Fruit fly (Drosophila melanogaster): ENCODE data around the gene Cp19.

Gene Cp19

dm6 chr3L:8696487-8696954, 33.1 kb upstream of the Cp19 start (continued):
- TF ChIP-seq nmo (GFP tag; optimal IDR thresholded peaks at IDR 0.05), result no peak
- TF ChIP-seq MBD-R2 (GFP tag; IDR thresholded peaks at IDR 0.05), result peak; percentile 43; the same call in 1 of the 2 replicates
- peak; percentile 37 for TF ChIP-seq cato (GFP tag; optimal IDR thresholded peaks at IDR 0.05; ENCODE audit: borderline replicate concordance)
- TF ChIP-seq HLHmδ (GFP tag; optimal IDR thresholded peaks at IDR 0.05), result peak; percentile 6
- TF ChIP-seq cwo (GFP tag; optimal IDR thresholded peaks at IDR 0.05), result peak; percentile 100
- peak; percentile 52 for TF ChIP-seq salm (tag; optimal IDR thresholded peaks at IDR 0.05)
- no peak for TF ChIP-seq CG10274 (GFP tag; optimal IDR thresholded peaks at IDR 0.05)
- no peak for TF ChIP-seq Abd-B (GFP tag; optimal IDR thresholded peaks at IDR 0.05)
- peak; percentile 54; the same call in 1 of the 3 replicates for TF ChIP-seq gce (GFP tag; IDR thresholded peaks at IDR 0.05)
- peak; percentile 49 for TF ChIP-seq CG13424 (tag; optimal IDR thresholded peaks at IDR 0.05)
- peak; percentile 43 for TF ChIP-seq CG9609 (GFP tag; optimal IDR thresholded peaks at IDR 0.05)
- TF ChIP-seq Xrp1 (GFP tag; IDR thresholded peaks at IDR 0.05), result peak; percentile 80
- peak; percentile 24; the same call in 1 of the 3 replicates for TF ChIP-seq ase (GFP tag; IDR thresholded peaks at IDR 0.05)
- peak; percentile 73 for TF ChIP-seq CG10321 (GFP tag; IDR thresholded peaks at IDR 0.05)
- TF ChIP-seq Hr78 (GFP tag; optimal IDR thresholded peaks at IDR 0.05), result peak in 1 of 2 experiments; percentile 82
- TF ChIP-seq CG2199 (GFP tag; IDR thresholded peaks at IDR 0.05), result no peak
- TF ChIP-seq Med (GFP tag), result peak; percentile 93
- peak; percentile 45 for TF ChIP-seq Hand (GFP tag; optimal IDR thresholded peaks at IDR 0.05)
- TF ChIP-seq CG16779 (GFP tag; IDR thresholded peaks at IDR 0.05), result no peak
- no peak for TF ChIP-seq ac (GFP tag; optimal IDR thresholded peaks at IDR 0.05)
- peak; percentile 56 for TF ChIP-seq CG8359 (GFP tag; optimal IDR thresholded peaks at IDR 0.05; ENCODE audit: borderline replicate concordance)
- peak; percentile 55; the same call in 1 of the 2 replicates for TF ChIP-seq ttk (GFP tag; IDR thresholded peaks at IDR 0.05)
- peak; percentile 32 for TF ChIP-seq ems (GFP tag; optimal IDR thresholded peaks at IDR 0.05)
- no peak for TF ChIP-seq Oaz (GFP tag; IDR thresholded peaks at IDR 0.05)
- peak; percentile 42 for TF ChIP-seq slbo (GFP tag; IDR thresholded peaks at IDR 0.05)
- TF ChIP-seq kah (GFP tag; optimal IDR thresholded peaks at IDR 0.05), result peak; percentile 47
- TF ChIP-seq scrt (GFP tag; optimal IDR thresholded peaks at IDR 0.05), result peak; percentile 51
- peak; percentile 55 for TF ChIP-seq Sox102F (GFP tag; optimal IDR thresholded peaks at IDR 0.05)
- peak; percentile 78 for TF ChIP-seq CG4328 (GFP tag; optimal IDR thresholded peaks at IDR 0.05)
- TF ChIP-seq otp (GFP tag; IDR thresholded peaks at IDR 0.05), result peak; percentile 63
- peak; percentile 40 for TF ChIP-seq bab2 (GFP tag; optimal IDR thresholded peaks at IDR 0.05)
- TF ChIP-seq Aef1 (GFP tag; IDR thresholded peaks at IDR 0.05), result no peak
- peak; percentile 78 for TF ChIP-seq CG9727 (GFP tag; optimal IDR thresholded peaks at IDR 0.05)
- TF ChIP-seq CG3847 (GFP tag; IDR thresholded peaks at IDR 0.05), result 0 out of 2 replicates have a peak, but pooled peaks have one; percentile 20
- peak; percentile 77 for TF ChIP-seq CG1233 (GFP tag; optimal IDR thresholded peaks at IDR 0.05)
- no peak for TF ChIP-seq esg (GFP tag; conservative IDR thresholded peaks at IDR 0.05)
- TF ChIP-seq ssp (GFP tag; IDR thresholded peaks at IDR 0.05), result peak; percentile 30; the same call in 1 of the 2 replicates
- peak; percentile 61 for TF ChIP-seq Sry-β (GFP tag; optimal IDR thresholded peaks at IDR 0.05)
- peak; percentile 80; the same call in 1 of the 2 replicates for TF ChIP-seq Awh (GFP tag; IDR thresholded peaks at IDR 0.05)
- no peak; the same call in 1 of the 2 replicates for TF ChIP-seq CG9215 (GFP tag; IDR thresholded peaks at IDR 0.05)
- TF ChIP-seq Chrac-16 (GFP tag; optimal IDR thresholded peaks at IDR 0.05), result peak; percentile 1
- TF ChIP-seq CG8478 (optimal IDR thresholded peaks at IDR 0.05), result no peak
- no peak for TF ChIP-seq stwl (tag; optimal IDR thresholded peaks at IDR 0.05)
- TF ChIP-seq CG10366 (GFP tag; IDR thresholded peaks at IDR 0.05), result peak; percentile 39; the same call in 1 of the 2 replicates
- TF ChIP-seq Hey (tag; optimal IDR thresholded peaks at IDR 0.05), result peak; percentile 99
- TF ChIP-seq CG9876 (GFP tag; optimal IDR thresholded peaks at IDR 0.05), result no peak
- peak; percentile 34 for TF ChIP-seq CG6654 (GFP tag; optimal IDR thresholded peaks at IDR 0.05)
- TF ChIP-seq Ssrp (tag; optimal IDR thresholded peaks at IDR 0.05), result peak; percentile 7
- 0 out of 2 replicates have a peak, but pooled peaks have one; percentile 21 for TF ChIP-seq CG6272 (GFP tag; IDR thresholded peaks at IDR 0.05)
- TF ChIP-seq slp2 (GFP tag; optimal IDR thresholded peaks at IDR 0.05), result peak; percentile 6
- no peak for TF ChIP-seq br (optimal IDR thresholded peaks at IDR 0.05)
